Worm (Caenorhabditis elegans) whole organism, late embryonic: ENCODE measurements around the gene cox-11.
A peak's percentile ranks its signal among the peaks of the same experiment; 100 is the strongest.

Experiments
- C08G9.2 ChIP-seq: sonication (generic microtip); optimal IDR thresholded peaks from 2 replicates; lab custom pipeline; 2016; ENCODE audit warnings: mild to moderate bottlenecking, missing genetic modification characterization, moderate library complexity, missing compliant biosample characterization
- T23F11.4 ChIP-seq: fragments of 200-800 bp; sonication (Bioruptor generic); optimal IDR thresholded peaks from 2 replicates; lab custom pipeline; 2018; ENCODE audit warnings: mild to moderate bottlenecking, missing genetic modification characterization, missing compliant biosample characterization
- Y22D7AL.16 ChIP-seq: sonication (generic microtip); optimal IDR thresholded peaks from 2 replicates; lab custom pipeline; 2016; ENCODE audit warnings: missing genetic modification characterization, missing compliant biosample characterization
- ama-1 ChIP-seq: fragments of 150-350 bp; optimal IDR thresholded peaks from 2 replicates; lab custom pipeline; 2014
- ceh-14 ChIP-seq: sonication (generic microtip); optimal IDR thresholded peaks from 2 replicates; lab custom pipeline; 2016; ENCODE audit warnings: missing genotype, missing genetic modification characterization, missing compliant biosample characterization
- ceh-18 ChIP-seq: sonication (generic microtip); optimal IDR thresholded peaks from 2 replicates; lab custom pipeline; 2016; ENCODE audit warnings: missing genetic modification characterization, missing compliant biosample characterization
- ceh-19 ChIP-seq: fragments of 200-800 bp; sonication (Bioruptor generic); optimal IDR thresholded peaks from 2 replicates; lab custom pipeline; 2018; ENCODE audit warnings: mild to moderate bottlenecking, missing genetic modification characterization, missing compliant biosample characterization
- ceh-22 ChIP-seq: sonication (generic microtip); optimal IDR thresholded peaks from 2 replicates; lab custom pipeline; 2017; ENCODE audit warnings: missing biosample characterization, missing genetic modification characterization
- ceh-24 ChIP-seq: sonication (generic microtip); optimal IDR thresholded peaks from 2 replicates; lab custom pipeline; 2016; ENCODE audit warnings: mild to moderate bottlenecking, missing genetic modification characterization, missing compliant biosample characterization
- ceh-30 ChIP-seq: fragments of 150-350 bp; optimal IDR thresholded peaks from 2 replicates; lab custom pipeline; 2014; ENCODE audit warnings: missing biosample characterization, missing genetic modification characterization
- ceh-31 ChIP-seq: sonication (generic microtip); optimal IDR thresholded peaks from 2 replicates; lab custom pipeline; 2016; ENCODE audit warnings: missing genetic modification characterization, missing compliant biosample characterization
- ceh-45 ChIP-seq: fragments of 200-800 bp; sonication (Bioruptor generic); IDR thresholded peaks from 2 replicates; pipeline ENCODE4 v1.3.6; 2022; ENCODE audit warnings: missing genetic modification reagents, missing genetic modification characterization, missing compliant biosample characterization
- ceh-48 ChIP-seq: sonication (generic microtip); optimal IDR thresholded peaks from 2 replicates; lab custom pipeline; 2016; ENCODE audit warnings: missing genetic modification characterization, inconsistent platforms, missing compliant biosample characterization
- elt-2 ChIP-seq: sonication (generic microtip); optimal IDR thresholded peaks from 2 replicates; lab custom pipeline; 2016; ENCODE audit warnings: missing genetic modification reagents, missing genetic modification characterization, missing compliant biosample characterization
- elt-4 ChIP-seq: sonication (generic microtip); optimal IDR thresholded peaks from 2 replicates; lab custom pipeline; 2016; ENCODE audit warnings: missing genetic modification characterization, missing compliant biosample characterization
- ets-4 ChIP-seq: sonication (generic microtip); optimal IDR thresholded peaks from 2 replicates; lab custom pipeline; 2016; ENCODE audit warnings: missing genetic modification characterization, missing compliant biosample characterization
- eyg-1 ChIP-seq: sonication (generic microtip); optimal IDR thresholded peaks from 2 replicates; lab custom pipeline; 2016; ENCODE audit warnings: missing genotype, missing genetic modification characterization, missing compliant biosample characterization
- fax-1 ChIP-seq: sonication (generic microtip); optimal IDR thresholded peaks from 2 replicates; lab custom pipeline; 2016; ENCODE audit warnings: missing genotype, missing genetic modification characterization, missing compliant biosample characterization
- fkh-10 ChIP-seq: fragments of 150-350 bp; optimal IDR thresholded peaks from 2 replicates; lab custom pipeline; 2014; ENCODE audit warnings: missing biosample characterization, missing genetic modification reagents, missing genetic modification characterization
- fkh-6 ChIP-seq: sonication (generic microtip); optimal IDR thresholded peaks from 2 replicates; lab custom pipeline; 2016; ENCODE audit warnings: missing genetic modification characterization, missing compliant biosample characterization
- hlh-13 ChIP-seq: fragments of 200-800 bp; sonication (Bioruptor generic); optimal IDR thresholded peaks from 2 replicates; lab custom pipeline; 2018; ENCODE audit warnings: mild to moderate bottlenecking, missing genetic modification characterization, missing compliant biosample characterization
- hlh-30 ChIP-seq: sonication (generic microtip); optimal IDR thresholded peaks from 2 replicates; lab custom pipeline; 2017; ENCODE audit warnings: antibody characterized with exemption, missing genetic modification characterization, missing compliant biosample characterization; ENCODE audit not compliant: insufficient read depth
- hlh-6 ChIP-seq: sonication (generic microtip); optimal IDR thresholded peaks from 2 replicates; lab custom pipeline; 2016; ENCODE audit warnings: missing genotype, missing genetic modification characterization, missing compliant biosample characterization
- hlh-8 ChIP-seq: sonication (generic microtip); optimal IDR thresholded peaks from 2 replicates; lab custom pipeline; 2016; ENCODE audit warnings: missing genotype, missing genetic modification characterization, missing compliant biosample characterization
- lim-6 ChIP-seq: sonication (generic microtip); optimal IDR thresholded peaks from 2 replicates; lab custom pipeline; 2016; ENCODE audit warnings: missing genetic modification characterization, missing compliant biosample characterization
- madf-2 ChIP-seq: sonication (generic microtip); optimal IDR thresholded peaks from 2 replicates; lab custom pipeline; 2017; ENCODE audit warnings: missing genetic modification characterization, missing compliant biosample characterization
- nfya-1 ChIP-seq: sonication (generic microtip); optimal IDR thresholded peaks from 2 replicates; lab custom pipeline; 2017; ENCODE audit warnings: missing genetic modification characterization, mild to moderate bottlenecking, missing compliant biosample characterization, antibody characterized with exemption, moderate library complexity
- nhr-11 ChIP-seq: fragments of 150-350 bp; optimal IDR thresholded peaks from 2 replicates; lab custom pipeline; 2014; ENCODE audit warnings: missing biosample characterization, missing genetic modification characterization
- npax-4 ChIP-seq: sonication (generic microtip); optimal IDR thresholded peaks from 2 replicates; lab custom pipeline; 2016; ENCODE audit warnings: missing genetic modification characterization, missing compliant biosample characterization
- pag-3 ChIP-seq: sonication (generic microtip); optimal IDR thresholded peaks from 2 replicates; lab custom pipeline; 2016; ENCODE audit warnings: missing compliant biosample characterization, missing genetic modification characterization, borderline replicate concordance
- pax-1 ChIP-seq: fragments of 150-350 bp; optimal IDR thresholded peaks from 2 replicates; lab custom pipeline; 2014; ENCODE audit warnings: missing biosample characterization, missing genetic modification characterization
- pha-2 ChIP-seq: sonication (generic microtip); optimal IDR thresholded peaks from 2 replicates; lab custom pipeline; 2017; ENCODE audit warnings: mild to moderate bottlenecking, missing genetic modification characterization, missing compliant biosample characterization
- pqm-1 ChIP-seq: sonication (generic microtip); optimal IDR thresholded peaks from 2 replicates; lab custom pipeline; 2016; ENCODE audit warnings: missing genetic modification characterization, missing compliant biosample characterization
- ref-2 ChIP-seq: sonication (generic microtip); optimal IDR thresholded peaks from 2 replicates; lab custom pipeline; 2016; ENCODE audit warnings: missing genetic modification characterization, missing compliant biosample characterization
- tbx-7 ChIP-seq: sonication (generic microtip); optimal IDR thresholded peaks from 2 replicates; lab custom pipeline; 2016; ENCODE audit warnings: missing genotype, missing genetic modification characterization, missing compliant biosample characterization
- unc-42 ChIP-seq: sonication (generic microtip); optimal IDR thresholded peaks from 2 replicates; lab custom pipeline; 2016; ENCODE audit warnings: missing genotype, missing genetic modification characterization, missing compliant biosample characterization
- ztf-16 ChIP-seq: sonication (generic microtip); optimal IDR thresholded peaks from 2 replicates; lab custom pipeline; 2017; ENCODE audit warnings: missing genetic modification characterization, missing compliant biosample characterization

Gene cox-11

ce11 chrIV:13220594-13220993, 23.5 kb upstream of the cox-11 start:
- TF ChIP-seq hlh-6 (tag; lab: Kevin White, UChicago) (no peak), pha-2 (tag; lab: Kevin White, UChicago) (no peak), unc-42 (tag; lab: Kevin White, UChicago) (peak; percentile 75)

ce11 chrIV:13221657-13222056, 22.5 kb upstream of the cox-11 start, which contains the start of gene C48D1.5:
Gene C48D1.5, plus strand, starts transcription at chrIV:13221957.
- no peak for TF ChIP-seq unc-42 (tag; lab: Kevin White, UChicago)
- TF ChIP-seq elt-4 (tag; lab: Kevin White, UChicago): no peak
- TF ChIP-seq elt-2 (tag; lab: Kevin White, UChicago): peak; percentile 88
- no peak for TF ChIP-seq nhr-11 (tag; lab: Kevin White, UChicago)
- TF ChIP-seq ceh-30 (tag; lab: Kevin White, UChicago): no peak
- no peak for TF ChIP-seq Y22D7AL.16

ce11 chrIV:13231393-13231792, 12.7 kb upstream of the cox-11 start:
- no peak for TF ChIP-seq tbx-7 (tag; lab: Kevin White, UChicago)
- no peak for TF ChIP-seq lim-6 (tag; lab: Kevin White, UChicago)
- no peak for TF ChIP-seq eyg-1 (tag; lab: Kevin White, UChicago)
- TF ChIP-seq hlh-8 (tag; lab: Kevin White, UChicago): no peak
- no peak for TF ChIP-seq fkh-6 (tag; lab: Kevin White, UChicago)
- TF ChIP-seq ceh-22 (tag; lab: Kevin White, UChicago): no peak
- no peak for TF ChIP-seq elt-4 (tag; lab: Kevin White, UChicago)
- TF ChIP-seq ref-2: no peak
- peak; percentile 47 for TF ChIP-seq nfya-1
- TF ChIP-seq unc-42 (tag; lab: Kevin White, UChicago): peak; percentile 77
- TF ChIP-seq pag-3: no peak

- no peak for TF ChIP-seq npax-4 (tag; lab: Kevin White, UChicago)
- no peak for TF ChIP-seq madf-2 (tag; lab: Kevin White, UChicago)
- no peak for TF ChIP-seq ets-4
- TF ChIP-seq elt-4 (tag; lab: Kevin White, UChicago): no peak
- no peak for TF ChIP-seq ceh-45 (GFP tag; lab: Robert Waterston, UW)
- no peak for TF ChIP-seq pag-3
- TF ChIP-seq ztf-16 (tag; lab: Kevin White, UChicago): no peak
- no peak for TF ChIP-seq hlh-13 (GFP tag; lab: Kevin White, UChicago)
- TF ChIP-seq fax-1: no peak
- TF ChIP-seq hlh-8 (tag; lab: Kevin White, UChicago): no peak
- TF ChIP-seq pqm-1 (tag; lab: Kevin White, UChicago): no peak
- no peak for TF ChIP-seq ref-2
- TF ChIP-seq T23F11.4: no peak
- TF ChIP-seq ceh-18 (tag; lab: Kevin White, UChicago): no peak
- no peak for TF ChIP-seq ceh-31 (tag; lab: Kevin White, UChicago)
These were observed 7.6 kb upstream of the cox-11 start, which contains the start of gene pwp-1 for ce11 chrIV:13236485-13236884. Gene pwp-1, minus strand, starts transcription at chrIV:13236585.

ce11 chrIV:13238943-13239861, 4.9 kb upstream of the cox-11 start, which contains the start of gene tag-115:
Gene tag-115, minus strand, starts transcription at chrIV:13239414.
- TF ChIP-seq fkh-10 (GFP tag; lab: Kevin White, UChicago) (no peak), hlh-30 (tag; lab: Kevin White, UChicago) (no peak), pqm-1 (tag; lab: Kevin White, UChicago) (no peak), Y22D7AL.16 (no peak), hlh-8 (tag; lab: Kevin White, UChicago) (no peak), hlh-6 (tag; lab: Kevin White, UChicago) (no peak), pha-2 (tag; lab: Kevin White, UChicago) (no peak), ama-1 (lab: Kevin White, UChicago) (no peak), ceh-48 (tag; lab: Kevin White, UChicago) (no peak), elt-2 (tag; lab: Kevin White, UChicago) (no peak), ceh-14 (tag; lab: Kevin White, UChicago) (no peak), ceh-19 (GFP tag; lab: Kevin White, UChicago) (no peak), ceh-24 (no peak), T23F11.4 (no peak), pax-1 (tag; lab: Kevin White, UChicago) (no peak), ceh-30 (tag; lab: Kevin White, UChicago) (no peak), C08G9.2 (tag; lab: Kevin White, UChicago) (no peak), hlh-13 (GFP tag; lab: Kevin White, UChicago) (no peak)
